Fruit fly (Drosophila melanogaster) whole organism, embryonic: Measurements from ENCODE around the gene hyd.
A peak's percentile ranks its signal among the peaks of the same experiment; 100 is the strongest.

Experiments
- Abd-B ChIP-seq: fragments of 200-800 bp; sonication (Bioruptor generic); optimal IDR thresholded peaks from 2 replicates; lab custom pipeline; 2018; ENCODE audit warnings: missing biosample characterization, mild to moderate bottlenecking, missing genetic modification characterization, moderate library complexity
- Adf1 ChIP-seq: fragments of 200-800 bp; sonication (Bioruptor generic); IDR thresholded peaks from 2 replicates; pipeline ENCODE4 v1.3.6; 2022; ENCODE audit warnings: missing biosample characterization, missing genetic modification characterization
- Antp ChIP-seq: fragments of 200-800 bp; sonication (Bioruptor generic); optimal IDR thresholded peaks from 3 replicates; lab custom pipeline; 2016; ENCODE audit warnings: missing biosample characterization, missing genetic modification characterization
- Atf3 ChIP-seq: fragments of 200-800 bp; sonication (Bioruptor generic); optimal IDR thresholded peaks from 3 replicates; lab custom pipeline; 2016; ENCODE audit warnings: missing biosample characterization, missing genetic modification characterization
- CG10366 ChIP-seq: fragments of 200-800 bp; sonication (Bioruptor generic); IDR thresholded peaks from 2 replicates; pipeline ENCODE4 v1.3.6; 2022; ENCODE audit warnings: missing biosample characterization, missing genetic modification characterization
- CG10565 ChIP-seq: fragments of 200-800 bp; sonication (Bioruptor generic); optimal IDR thresholded peaks from 3 replicates; lab custom pipeline; 2016; ENCODE audit warnings: missing biosample characterization, mild to moderate bottlenecking, missing genetic modification characterization
- CG11456 ChIP-seq: fragments of 200-800 bp; sonication (Bioruptor generic); IDR thresholded peaks from 3 replicates; pipeline ENCODE4 v1.3.6; 2022; ENCODE audit warnings: missing biosample characterization, missing genetic modification characterization
- CG12104 ChIP-seq: fragments of 200-800 bp; sonication (Bioruptor generic); optimal IDR thresholded peaks from 3 replicates; lab custom pipeline; 2016; ENCODE audit warnings: missing biosample characterization, missing genetic modification characterization
- CG12942 ChIP-seq: fragments of 200-800 bp; sonication (Bioruptor generic); optimal IDR thresholded peaks from 3 replicates; lab custom pipeline; 2016; ENCODE audit warnings: missing biosample characterization, missing genetic modification characterization
- CG13296 ChIP-seq: fragments of 200-800 bp; sonication (Bioruptor generic); optimal IDR thresholded peaks from 3 replicates; lab custom pipeline; 2018; ENCODE audit warnings: missing biosample characterization, mild to moderate bottlenecking, missing genetic modification characterization
- CG13775 ChIP-seq: fragments of 200-800 bp; sonication (Bioruptor generic); optimal IDR thresholded peaks from 3 replicates; lab custom pipeline; 2017; ENCODE audit warnings: missing biosample characterization, mild to moderate bottlenecking, missing genetic modification characterization
- CG16813 ChIP-seq: fragments of 200-800 bp; sonication (Bioruptor generic); IDR thresholded peaks from 3 replicates; pipeline ENCODE4 v1.3.6; 2022; ENCODE audit warnings: missing biosample characterization, missing genetic modification characterization; ENCODE audit not compliant: partially characterized antibody
- CG16863 ChIP-seq: fragments of 200-800 bp; sonication (Bioruptor generic); optimal IDR thresholded peaks from 3 replicates; lab custom pipeline; 2016; ENCODE audit warnings: missing biosample characterization, missing genetic modification characterization
- CG17385 ChIP-seq: fragments of 200-800 bp; sonication (Bioruptor generic); optimal IDR thresholded peaks from 3 replicates; lab custom pipeline; 2018; ENCODE audit warnings: missing biosample characterization, mild to moderate bottlenecking, missing genetic modification characterization
- CG31365 ChIP-seq: fragments of 200-800 bp; sonication (Bioruptor generic); optimal IDR thresholded peaks from 2 replicates; lab custom pipeline; 2018; ENCODE audit warnings: missing biosample characterization, mild to moderate bottlenecking, missing genetic modification characterization
- CG33213 ChIP-seq: fragments of 200-800 bp; sonication (Bioruptor generic); optimal IDR thresholded peaks from 3 replicates; lab custom pipeline; 2016; ENCODE audit warnings: missing biosample characterization, missing genetic modification characterization
- CG34422 ChIP-seq: fragments of 200-800 bp; sonication (Bioruptor generic); IDR thresholded peaks from 3 replicates; pipeline ENCODE4 v1.3.6; 2022; ENCODE audit warnings: missing biosample characterization, missing genetic modification characterization
- CG3847 ChIP-seq: fragments of 200-800 bp; sonication (Bioruptor generic); IDR thresholded peaks from 2 replicates; pipeline ENCODE4 v1.3.6; 2022; ENCODE audit warnings: missing biosample characterization, missing genetic modification characterization
- CHES-1-like ChIP-seq: fragments of 200-800 bp; sonication (Bioruptor generic); optimal IDR thresholded peaks from 2 replicates; lab custom pipeline; 2016; ENCODE audit warnings: missing biosample characterization, missing genetic modification characterization
- Camta ChIP-seq: fragments of 200-800 bp; sonication (Bioruptor generic); optimal IDR thresholded peaks from 2 replicates; lab custom pipeline; 2016; ENCODE audit warnings: missing biosample characterization, missing genetic modification characterization
- D ChIP-seq, 2 experiments: fragments of 200-800 bp in 1 of 2; fragments of >200 bp in 1 of 2; sonication (Bioruptor generic) in 1 of 2; optimal IDR thresholded peaks; 2 replicates in 1 of 2; 3 replicates in 1 of 2; lab custom pipeline; 2017; ENCODE audit warnings: mild to moderate bottlenecking in 1 of 2, missing biosample characterization in 1 of 2, missing genetic modification characterization in 1 of 2, missing genetic modification reagents in 1 of 2
- Dbx ChIP-seq: fragments of 200-800 bp; sonication (Bioruptor generic); IDR thresholded peaks from 3 replicates; pipeline ENCODE4 v1.3.6; 2022; ENCODE audit warnings: missing biosample characterization, missing genetic modification characterization
- Drgx ChIP-seq: fragments of 200-800 bp; sonication (Bioruptor generic); IDR thresholded peaks from 2 replicates; pipeline ENCODE4 v1.3.6; 2022; ENCODE audit warnings: missing biosample characterization, missing genetic modification characterization
- ERR ChIP-seq: fragments of 200-800 bp; sonication (Bioruptor generic); optimal IDR thresholded peaks from 2 replicates; lab custom pipeline; 2016; ENCODE audit warnings: missing biosample characterization, missing genetic modification characterization
- Fer1 ChIP-seq: fragments of 200-800 bp; sonication (Bioruptor generic); optimal IDR thresholded peaks from 2 replicates; lab custom pipeline; 2017; ENCODE audit warnings: missing biosample characterization, mild to moderate bottlenecking, missing genetic modification characterization
- Hr51 ChIP-seq, 2 experiments: fragments of 200-800 bp; sonication (Bioruptor generic); optimal IDR thresholded peaks; 2 replicates in 1 of 2; 3 replicates in 1 of 2; lab custom pipeline; 2016 to 2018; ENCODE audit warnings: missing biosample characterization in 2 of 2, missing genetic modification characterization in 2 of 2, mild to moderate bottlenecking in 1 of 2, moderate library complexity in 1 of 2
- Hsf ChIP-seq: fragments of 200-800 bp; sonication (Bioruptor generic); optimal IDR thresholded peaks from 3 replicates; lab custom pipeline; 2016; ENCODE audit warnings: missing biosample characterization, missing genetic modification characterization
- MESR4 ChIP-seq: fragments of 200-800 bp; sonication (Bioruptor generic); optimal IDR thresholded peaks from 2 replicates; lab custom pipeline; 2018; ENCODE audit warnings: missing biosample characterization, mild to moderate bottlenecking, missing genetic modification characterization, moderate library complexity
- Ptx1 ChIP-seq: fragments of 200-800 bp; sonication (Bioruptor generic); IDR thresholded peaks from 2 replicates; pipeline ENCODE4 v1.3.6; 2022; ENCODE audit warnings: missing biosample characterization, missing genetic modification characterization
- Xrp1 ChIP-seq: fragments of 200-800 bp; sonication (Bioruptor generic); IDR thresholded peaks from 2 replicates; pipeline ENCODE4 v1.3.6; 2022; ENCODE audit warnings: missing biosample characterization, missing genetic modification characterization
- ase ChIP-seq: fragments of 200-800 bp; sonication (Bioruptor generic); IDR thresholded peaks from 3 replicates; pipeline ENCODE4 v1.3.6; 2022; ENCODE audit warnings: missing biosample characterization, missing genetic modification characterization
- cad ChIP-seq: fragments of >200 bp; optimal IDR thresholded peaks from 2 replicates; lab custom pipeline; 2017; ENCODE audit warnings: missing biosample characterization, missing genetic modification characterization
- eve ChIP-seq, 2 experiments: fragments of >200 bp; optimal IDR thresholded peaks; 2 replicates each; lab custom pipeline; 2017; ENCODE audit warnings: missing biosample characterization in 2 of 2, missing genetic modification characterization in 2 of 2
- fd64A ChIP-seq: fragments of 200-800 bp; sonication (Bioruptor generic); optimal IDR thresholded peaks from 3 replicates; lab custom pipeline; 2018; ENCODE audit warnings: missing biosample characterization, mild to moderate bottlenecking, missing genetic modification characterization
- grau ChIP-seq: fragments of 200-800 bp; optimal IDR thresholded peaks from 3 replicates; lab custom pipeline; 2019; ENCODE audit warnings: missing biosample characterization, mild to moderate bottlenecking, missing genetic modification characterization, moderate library complexity
- grn ChIP-seq: fragments of 200-800 bp; sonication (Bioruptor generic); optimal IDR thresholded peaks from 3 replicates; lab custom pipeline; 2017; ENCODE audit warnings: missing biosample characterization, missing genetic modification characterization
- gro ChIP-seq: fragments of 200-800 bp; sonication (Bioruptor generic); optimal IDR thresholded peaks from 2 replicates; lab custom pipeline; 2016; ENCODE audit warnings: missing biosample characterization, missing genetic modification characterization
- ken ChIP-seq: fragments of 200-800 bp; sonication (Bioruptor generic); IDR thresholded peaks from 3 replicates; pipeline ENCODE4 v1.3.6; 2022; ENCODE audit warnings: missing biosample characterization, missing genetic modification characterization
- maf-S ChIP-seq: fragments of 200-800 bp; sonication (Bioruptor generic); optimal IDR thresholded peaks from 2 replicates; lab custom pipeline; 2016; ENCODE audit warnings: missing biosample characterization, missing genetic modification characterization
- mam ChIP-seq: fragments of 200-800 bp; sonication (Bioruptor generic); optimal IDR thresholded peaks from 3 replicates; lab custom pipeline; 2016; ENCODE audit warnings: missing biosample characterization, missing genetic modification characterization
- oc ChIP-seq: fragments of 200-800 bp; sonication (Bioruptor generic); optimal IDR thresholded peaks from 2 replicates; lab custom pipeline; 2018; ENCODE audit warnings: missing biosample characterization, mild to moderate bottlenecking, missing genetic modification characterization, moderate library complexity
- pnt ChIP-seq: fragments of 200-800 bp; sonication (Bioruptor generic); optimal IDR thresholded peaks from 3 replicates; lab custom pipeline; 2016; ENCODE audit warnings: missing biosample characterization, missing genetic modification characterization
- prd ChIP-seq, 3 experiments: fragments of >200 bp in 2 of 3; fragments of 200-800 bp in 1 of 3; sonication (Bioruptor generic) in 1 of 3; optimal IDR thresholded peaks in 2 of 3; IDR thresholded peaks in 1 of 3; 2 replicates in 2 of 3; 3 replicates in 1 of 3; pipeline versions ENCODE4 v1.3.6 to Lab custom; 2017 to 2022; ENCODE audit warnings: missing biosample characterization in 1 of 3, missing genetic modification characterization in 1 of 3
- ranshi ChIP-seq: fragments of 200-800 bp; sonication (Bioruptor generic); IDR thresholded peaks from 2 replicates; pipeline ENCODE4 v1.3.6; 2022; ENCODE audit warnings: missing biosample characterization, missing genetic modification characterization
- slbo ChIP-seq: fragments of 200-800 bp; sonication (Bioruptor generic); IDR thresholded peaks from 2 replicates; pipeline ENCODE4 v1.3.6; 2022; ENCODE audit warnings: missing biosample characterization, missing genetic modification characterization
- slp2 ChIP-seq: fragments of 200-800 bp; sonication (Bioruptor generic); optimal IDR thresholded peaks from 2 replicates; lab custom pipeline; 2016; ENCODE audit warnings: missing biosample characterization, missing genetic modification characterization
- tna ChIP-seq: fragments of 200-800 bp; sonication (Bioruptor generic); IDR thresholded peaks from 2 replicates; pipeline ENCODE4 v1.3.6; 2022; ENCODE audit warnings: missing biosample characterization, missing genetic modification characterization; ENCODE audit not compliant: partially characterized antibody
- trh ChIP-seq: fragments of 200-800 bp; sonication (Bioruptor generic); optimal IDR thresholded peaks from 2 replicates; lab custom pipeline; 2016; ENCODE audit warnings: missing biosample characterization, missing genetic modification characterization
- twi ChIP-seq: fragments of 200-800 bp; optimal IDR thresholded peaks from 2 replicates; lab custom pipeline; 2019; ENCODE audit warnings: missing biosample characterization, mild to moderate bottlenecking, missing genetic modification characterization, moderate library complexity

The hyd gene

dm6 chr3R:9747272-9747874 is 22.0 kb upstream of the hyd start, which contains the start of gene CG12948 (continued):
- peak; percentile 4 for TF ChIP-seq fd64A (GFP tag; lab: Kevin White, UChicago)
- peak; percentile 61 for TF ChIP-seq Abd-B
- TF ChIP-seq Camta: peak; percentile 48
- peak; percentile 4 for TF ChIP-seq CG12104
- peak; percentile 54 for TF ChIP-seq Hsf (GFP tag; lab: Kevin White, UChicago)
- no peak for TF ChIP-seq CG10565 (GFP tag; lab: Kevin White, UChicago)
- TF ChIP-seq Ptx1: 0 out of 2 replicates have a peak, but pooled peaks have one; percentile 43
- TF ChIP-seq gro (GFP tag; lab: Kevin White, UChicago): peak; percentile 55
- TF ChIP-seq grau (tag; lab: Kevin White, UChicago): peak; percentile 67
- TF ChIP-seq pnt (GFP tag; lab: Kevin White, UChicago): peak; percentile 25
- peak; percentile 12 for TF ChIP-seq CG16863 (GFP tag; lab: Kevin White, UChicago)
- no peak for TF ChIP-seq eve (GFP tag; optimal IDR thresholded peaks at IDR 0.05; lab: Kevin White, UChicago)
- TF ChIP-seq oc: no peak
- peak; percentile 19 for TF ChIP-seq CG31365 (tag; lab: Kevin White, UChicago)
- TF ChIP-seq D (optimal IDR thresholded peaks at IDR 0.05; lab: Kevin White, UChicago): no peak
- no peak for TF ChIP-seq D (GFP tag; optimal IDR thresholded peaks at IDR 0.05; lab: Kevin White, UChicago)
- TF ChIP-seq prd (optimal IDR thresholded peaks at IDR 0.05; lab: Kevin White, UChicago): no peak
- peak; percentile 34; the same call in 1 of the 3 replicates for TF ChIP-seq prd (GFP tag; IDR thresholded peaks at IDR 0.05; lab: Robert Waterston, UW)
- TF ChIP-seq Adf1 (GFP tag; lab: Robert Waterston, UW): peak; percentile 26; the same call in 1 of the 2 replicates
- peak; percentile 11; the same call in 1 of the 2 replicates for TF ChIP-seq CG10366 (GFP tag; lab: Robert Waterston, UW)
- TF ChIP-seq CG13775: peak; percentile 57
- no peak for TF ChIP-seq Atf3 (GFP tag; lab: Kevin White, UChicago)
- TF ChIP-seq tna: peak; percentile 71
- peak; percentile 56 for TF ChIP-seq maf-S (GFP tag; lab: Kevin White, UChicago)
- no peak for TF ChIP-seq cad (GFP tag; lab: Kevin White, UChicago)
- peak; percentile 30 for TF ChIP-seq CG33213 (GFP tag; lab: Kevin White, UChicago)
- TF ChIP-seq CG17385 (GFP tag; lab: Kevin White, UChicago): peak; percentile 56
- 0 out of 2 replicates have a peak, but pooled peaks have one; percentile 19 for TF ChIP-seq Drgx
- TF ChIP-seq CHES-1-like (GFP tag; lab: Kevin White, UChicago): peak; percentile 11
- 0 out of 3 replicates have a peak, but pooled peaks have one; percentile 12 for TF ChIP-seq CG11456 (GFP tag; lab: Robert Waterston, UW)
- peak; percentile 54 for TF ChIP-seq CG3847
- TF ChIP-seq mam (GFP tag; lab: Kevin White, UChicago): peak; percentile 60
- peak; percentile 57 for TF ChIP-seq Fer1
- peak; percentile 67 for TF ChIP-seq slbo (GFP tag; lab: Robert Waterston, UW)
- no peak; the same call in 1 of the 2 replicates for TF ChIP-seq ranshi
- TF ChIP-seq grn: no peak
- TF ChIP-seq ken: no peak
- TF ChIP-seq CG12942 (GFP tag; lab: Kevin White, UChicago): no peak
- TF ChIP-seq slp2 (GFP tag; lab: Kevin White, UChicago): peak; percentile 21
- TF ChIP-seq Xrp1 (GFP tag; lab: Robert Waterston, UW): peak; percentile 56
- peak; percentile 89 for TF ChIP-seq CG16813 (GFP tag; lab: Robert Waterston, UW)
- peak in 1 of 2 experiments; percentile 36 for TF ChIP-seq Hr51 (GFP tag; optimal IDR thresholded peaks at IDR 0.05; lab: Kevin White, UChicago)
- peak; percentile 41 for TF ChIP-seq Antp (GFP tag; lab: Kevin White, UChicago)
- TF ChIP-seq ERR: peak; percentile 29
- no peak for TF ChIP-seq ase (GFP tag; lab: Robert Waterston, UW)
- TF ChIP-seq CG34422 (GFP tag; lab: Robert Waterston, UW): 0 out of 3 replicates have a peak, but pooled peaks have one; percentile 40
- TF ChIP-seq trh (GFP tag; lab: Kevin White, UChicago): no peak
- TF ChIP-seq twi (tag; lab: Kevin White, UChicago): peak; percentile 16
- TF ChIP-seq Dbx (GFP tag; lab: Robert Waterston, UW): peak; percentile 11; the same call in 1 of the 3 replicates
- TF ChIP-seq CG13296 (GFP tag; lab: Kevin White, UChicago): peak; percentile 54
- TF ChIP-seq MESR4 (GFP tag; lab: Kevin White, UChicago): peak; percentile 82
